Worm (Caenorhabditis elegans) whole organism, mixed stage, embryonic: ENCODE data around the gene B0222.11.

Experiments used
- elt-1 ChIP-seq: sonication (generic microtip); optimal IDR thresholded peaks from 2 replicates; lab custom pipeline; 2017; ENCODE audit warnings: missing genetic modification characterization, mild to moderate bottlenecking, missing compliant biosample characterization, antibody characterized with exemption, moderate library complexity, borderline replicate concordance; ENCODE audit not compliant: insufficient read depth
- elt-3 ChIP-seq: fragments of 150-350 bp; optimal IDR thresholded peaks from 2 replicates; lab custom pipeline; 2014; ENCODE audit warnings: missing biosample characterization, missing genetic modification characterization
- mab-5 ChIP-seq: fragments of 150-350 bp; optimal IDR thresholded peaks from 2 replicates; lab custom pipeline; 2014; ENCODE audit warnings: missing biosample characterization, missing genetic modification characterization
- mls-2 ChIP-seq: sonication (generic microtip); optimal IDR thresholded peaks from 2 replicates; lab custom pipeline; 2016; ENCODE audit warnings: mild to moderate bottlenecking, missing genetic modification characterization, moderate library complexity, missing compliant biosample characterization
- nhr-12 ChIP-seq: fragments of 150-350 bp; optimal IDR thresholded peaks from 2 replicates; lab custom pipeline; 2014; ENCODE audit warnings: missing biosample characterization, missing genetic modification characterization
- nhr-2 ChIP-seq: fragments of 150-350 bp; optimal IDR thresholded peaks from 2 replicates; lab custom pipeline; 2014; ENCODE audit warnings: missing biosample characterization, missing genetic modification characterization
- nhr-237 ChIP-seq: fragments of 150-350 bp; optimal IDR thresholded peaks from 2 replicates; lab custom pipeline; 2014; ENCODE audit warnings: missing biosample characterization, missing genetic modification characterization
- nhr-76 ChIP-seq: sonication (generic microtip); optimal IDR thresholded peaks from 2 replicates; lab custom pipeline; 2017; ENCODE audit warnings: missing biosample characterization, missing genetic modification characterization
- pha-4 ChIP-seq: fragments of 150-350 bp; optimal IDR thresholded peaks from 2 replicates; lab custom pipeline; 2018; ENCODE audit warnings: missing biosample characterization, missing genetic modification reagents, missing genetic modification characterization
- sem-2 ChIP-seq: fragments of 200-800 bp; sonication (Bioruptor generic); optimal IDR thresholded peaks from 2 replicates; lab custom pipeline; 2018; ENCODE audit warnings: mild to moderate bottlenecking, missing genetic modification characterization, missing compliant biosample characterization
- sptf-1 ChIP-seq: sonication (generic microtip); optimal IDR thresholded peaks from 2 replicates; lab custom pipeline; 2017; ENCODE audit warnings: mild to moderate bottlenecking, missing genetic modification characterization, moderate library complexity, missing compliant biosample characterization
- unc-39 ChIP-seq: fragments of 150-350 bp; optimal IDR thresholded peaks from 2 replicates; lab custom pipeline; 2014; ENCODE audit warnings: missing biosample characterization, missing genetic modification characterization

ce11 chrV:9181669-9182250, 13.8 kb upstream of the B0222.11 start, which contains the start of gene ptr-1:
- TF ChIP-seq sem-2 (no peak), nhr-2 (tag; lab: Kevin White, UChicago) (no peak), nhr-237 (no peak), sptf-1 (tag; lab: Kevin White, UChicago) (no peak), nhr-76 (tag; lab: Kevin White, UChicago) (no peak), nhr-12 (tag; lab: Kevin White, UChicago) (no peak), mls-2 (tag; lab: Kevin White, UChicago) (no peak), mab-5 (tag; lab: Kevin White, UChicago) (no peak), elt-1 (tag; lab: Kevin White, UChicago) (no peak), unc-39 (tag; lab: Kevin White, UChicago) (no peak), pha-4 (tag; lab: Kevin White, UChicago) (no peak), elt-3 (no peak)
